Fruit fly (Drosophila melanogaster): ENCODE measurements around the gene CG4116.

CG4116 gene

dm6 chrX:3019334-3019978 is 47.9 kb downstream of the CG4116 start:
- TF ChIP-seq CG6689 (GFP tag; IDR thresholded peaks at IDR 0.05) (peak; percentile 64), CG11456 (GFP tag; IDR thresholded peaks at IDR 0.05) (0 out of 3 replicates have a peak, but pooled peaks have one; percentile 46), CG9817 (tag; optimal IDR thresholded peaks at IDR 0.05) (peak; percentile 44), TFAM (GFP tag; optimal IDR thresholded peaks at IDR 0.05) (no peak), ssp (GFP tag; IDR thresholded peaks at IDR 0.05) (peak; percentile 47), CG3847 (GFP tag; IDR thresholded peaks at IDR 0.05) (peak; percentile 43), jing (GFP tag; optimal IDR thresholded peaks at IDR 0.05) (no peak), Dip2 (GFP tag; IDR thresholded peaks at IDR 0.05) (no peak), CG7745 (tag; optimal IDR thresholded peaks at IDR 0.05) (no peak), row (GFP tag; IDR thresholded peaks at IDR 0.05) (peak; percentile 73), CG12104 (GFP tag; optimal IDR thresholded peaks at IDR 0.05) (no peak), gem (tag; optimal IDR thresholded peaks at IDR 0.05) (peak; percentile 80), grn (GFP tag; optimal IDR thresholded peaks at IDR 0.05) (no peak), ci (GFP tag; IDR thresholded peaks at IDR 0.05) (peak; percentile 68), nau (GFP tag; optimal IDR thresholded peaks at IDR 0.05) (peak; percentile 47), Lpt (GFP tag; optimal IDR thresholded peaks at IDR 0.05) (no peak), ind (GFP tag; optimal IDR thresholded peaks at IDR 0.05) (peak; percentile 42), CG9437 (GFP tag; optimal IDR thresholded peaks at IDR 0.05) (peak; percentile 38), CG1603 (tag; optimal IDR thresholded peaks at IDR 0.05) (peak; percentile 4), Tbp (GFP tag; optimal IDR thresholded peaks at IDR 0.05) (no peak), CG7839 (tag; optimal IDR thresholded peaks at IDR 0.05) (peak; percentile 73), CG1832 (GFP tag; optimal IDR thresholded peaks at IDR 0.05) (no peak), Mrtf (GFP tag; IDR thresholded peaks at IDR 0.05) (peak; percentile 52; the same call in 1 of the 3 replicates), CG4707 (GFP tag; optimal IDR thresholded peaks at IDR 0.05) (no peak), Six4 (GFP tag; optimal IDR thresholded peaks at IDR 0.05) (no peak), CG4404 (GFP tag; IDR thresholded peaks at IDR 0.05) (no peak), Rx (GFP tag; IDR thresholded peaks at IDR 0.05) (peak; percentile 12), zfh2 (GFP tag; optimal IDR thresholded peaks at IDR 0.05) (no peak), NFAT (GFP tag; IDR thresholded peaks at IDR 0.05) (no peak), tx (GFP tag; optimal IDR thresholded peaks at IDR 0.05) (no peak), Nf-YB (GFP tag; optimal IDR thresholded peaks at IDR 0.05) (peak; percentile 27), dpn (GFP tag; optimal IDR thresholded peaks at IDR 0.05) (peak in 1 of 2 experiments; percentile 62), bcd (GFP tag; optimal IDR thresholded peaks at IDR 0.05) (peak; percentile 39), run (tag; optimal IDR thresholded peaks at IDR 0.05) (no peak), BEAF-32 (GFP tag; optimal IDR thresholded peaks at IDR 0.05) (no peak), Hr51 (GFP tag; optimal IDR thresholded peaks at IDR 0.05) (peak in 1 of 2 experiments; percentile 82), mam (GFP tag; optimal IDR thresholded peaks at IDR 0.05) (no peak), danr (GFP tag; IDR thresholded peaks at IDR 0.05) (no peak), Dip3 (GFP tag; optimal IDR thresholded peaks at IDR 0.05) (no peak), Doc2 (GFP tag; IDR thresholded peaks at IDR 0.05) (peak; percentile 27; the same call in 1 of the 2 replicates), CG13775 (GFP tag; optimal IDR thresholded peaks at IDR 0.05) (no peak), unpg (GFP tag; optimal IDR thresholded peaks at IDR 0.05) (peak; percentile 63), CG12236 (GFP tag; optimal IDR thresholded peaks at IDR 0.05) (no peak), Fer3 (tag; optimal IDR thresholded peaks at IDR 0.05) (peak; percentile 49), Asciz (GFP tag; optimal IDR thresholded peaks at IDR 0.05) (peak; percentile 48), Eip74EF (GFP tag; optimal IDR thresholded peaks at IDR 0.05) (peak in 1 of 2 experiments; percentile 31), ken (GFP tag; IDR thresholded peaks at IDR 0.05) (peak; percentile 39; the same call in 1 of the 3 replicates), CG13424 (tag; optimal IDR thresholded peaks at IDR 0.05) (peak; percentile 73), cg (GFP tag; optimal IDR thresholded peaks at IDR 0.05) (no peak), CG16815 (GFP tag; optimal IDR thresholded peaks at IDR 0.05) (no peak)
